Fruit fly (Drosophila melanogaster) whole organism, prepupa: ENCODE data around the gene Slc25A46b.

Experiments used
- CG10631 ChIP-seq: fragments of 200-800 bp; sonication (Bioruptor generic); optimal IDR thresholded peaks from 2 replicates; lab custom pipeline; 2016; ENCODE audit warnings: missing biosample characterization, missing genetic modification characterization
- CG10669 ChIP-seq: fragments of 200-800 bp; sonication (Bioruptor generic); optimal IDR thresholded peaks from 3 replicates; lab custom pipeline; 2018; ENCODE audit warnings: missing biosample characterization, mild to moderate bottlenecking, missing genetic modification characterization, moderate library complexity
- CG11294 ChIP-seq: fragments of 200-800 bp; sonication (Bioruptor generic); IDR thresholded peaks from 2 replicates; pipeline ENCODE4 v1.3.6; 2022; ENCODE audit warnings: missing biosample characterization, missing genetic modification characterization
- CG11902 ChIP-seq: fragments of 200-800 bp; sonication (Bioruptor generic); optimal IDR thresholded peaks from 3 replicates; lab custom pipeline; 2016; ENCODE audit warnings: missing biosample characterization, missing genetic modification characterization
- CG15336 ChIP-seq: fragments of 200-800 bp; sonication (Bioruptor generic); IDR thresholded peaks from 2 replicates; pipeline ENCODE4 v1.3.6; 2022; ENCODE audit warnings: missing biosample characterization, missing genetic modification characterization
- CG1621 ChIP-seq: fragments of 200-800 bp; sonication (Bioruptor generic); optimal IDR thresholded peaks from 3 replicates; lab custom pipeline; 2018; ENCODE audit warnings: missing biosample characterization, mild to moderate bottlenecking, missing genetic modification characterization
- CG16779 ChIP-seq: fragments of 200-800 bp; sonication (Bioruptor generic); optimal IDR thresholded peaks from 3 replicates; lab custom pipeline; 2017; ENCODE audit warnings: missing biosample characterization, mild to moderate bottlenecking, missing genetic modification characterization
- CG31627 ChIP-seq: fragments of 200-800 bp; sonication (Bioruptor generic); optimal IDR thresholded peaks from 3 replicates; lab custom pipeline; 2016; ENCODE audit warnings: missing biosample characterization, missing genetic modification characterization
- CG32006 ChIP-seq: fragments of 200-800 bp; sonication (Bioruptor generic); optimal IDR thresholded peaks from 3 replicates; lab custom pipeline; 2017; ENCODE audit warnings: missing biosample characterization, mild to moderate bottlenecking, missing genetic modification characterization
- CG34406 ChIP-seq: fragments of 200-800 bp; sonication (Bioruptor generic); optimal IDR thresholded peaks from 3 replicates; lab custom pipeline; 2016; ENCODE audit warnings: missing biosample characterization, missing genetic modification characterization
- CG3919 ChIP-seq: fragments of 200-800 bp; sonication (Bioruptor generic); optimal IDR thresholded peaks from 3 replicates; lab custom pipeline; 2016; ENCODE audit warnings: missing biosample characterization, missing genetic modification characterization
- CG4318 ChIP-seq: fragments of 200-800 bp; sonication (Bioruptor generic); optimal IDR thresholded peaks from 3 replicates; lab custom pipeline; 2017; ENCODE audit warnings: missing biosample characterization, mild to moderate bottlenecking, missing genetic modification characterization
- CG6163 ChIP-seq: fragments of 200-800 bp; sonication (Bioruptor generic); IDR thresholded peaks from 3 replicates; pipeline ENCODE4 v1.3.6; 2022; ENCODE audit warnings: missing biosample characterization, missing genetic modification characterization
- CG6276 ChIP-seq: fragments of 200-800 bp; sonication (Bioruptor generic); optimal IDR thresholded peaks from 2 replicates; lab custom pipeline; 2017; ENCODE audit warnings: missing biosample characterization, mild to moderate bottlenecking, missing genetic modification characterization
- CG6792 ChIP-seq: fragments of 200-800 bp; sonication (Bioruptor generic); optimal IDR thresholded peaks from 3 replicates; lab custom pipeline; 2016; ENCODE audit warnings: missing biosample characterization, missing genetic modification characterization
- CG6808 ChIP-seq: fragments of 200-800 bp; sonication (Bioruptor generic); optimal IDR thresholded peaks from 3 replicates; lab custom pipeline; 2017; ENCODE audit warnings: missing biosample characterization, missing genetic modification characterization, mild to moderate bottlenecking, moderate library complexity, missing genetic modification reagents
- CG6854 ChIP-seq: fragments of 200-800 bp; sonication (Bioruptor generic); optimal IDR thresholded peaks from 2 replicates; lab custom pipeline; 2017; ENCODE audit warnings: missing biosample characterization, mild to moderate bottlenecking, missing genetic modification characterization
- CG8119 ChIP-seq: fragments of 200-800 bp; sonication (Bioruptor generic); IDR thresholded peaks from 3 replicates; pipeline ENCODE4 v1.3.6; 2022; ENCODE audit warnings: missing biosample characterization, missing genetic modification characterization
- Ets21C ChIP-seq: fragments of 200-800 bp; sonication (Bioruptor generic); optimal IDR thresholded peaks from 3 replicates; lab custom pipeline; 2016; ENCODE audit warnings: missing biosample characterization, missing genetic modification characterization
- Ets96B ChIP-seq: fragments of 200-800 bp; optimal IDR thresholded peaks from 2 replicates; lab custom pipeline; 2019; ENCODE audit warnings: missing biosample characterization, mild to moderate bottlenecking, missing genetic modification characterization, moderate library complexity
- Gug ChIP-seq: fragments of 200-800 bp; sonication (Bioruptor generic); IDR thresholded peaks from 2 replicates; pipeline ENCODE4 v1.3.6; 2022; ENCODE audit warnings: missing biosample characterization, missing genetic modification characterization
- Hr38 ChIP-seq: sonication (Bioruptor generic); optimal IDR thresholded peaks from 2 replicates; lab custom pipeline; 2016; ENCODE audit warnings: missing biosample characterization, missing genetic modification characterization
- Hr39 ChIP-seq: fragments of 200-800 bp; sonication (Bioruptor generic); optimal IDR thresholded peaks from 2 replicates; lab custom pipeline; 2016; ENCODE audit warnings: missing biosample characterization, missing genetic modification characterization
- Hr4 ChIP-seq: fragments of 200-800 bp; sonication (Bioruptor generic); optimal IDR thresholded peaks from 3 replicates; lab custom pipeline; 2016; ENCODE audit warnings: missing biosample characterization, missing genetic modification characterization
- Lpt ChIP-seq: fragments of 200-800 bp; sonication (Bioruptor generic); optimal IDR thresholded peaks from 3 replicates; lab custom pipeline; 2016; ENCODE audit warnings: missing biosample characterization, missing genetic modification characterization
- OdsH ChIP-seq: fragments of 200-800 bp; sonication (Bioruptor generic); optimal IDR thresholded peaks from 3 replicates; lab custom pipeline; 2016; ENCODE audit warnings: missing biosample characterization, missing genetic modification characterization
- Sox14 ChIP-seq: fragments of 200-800 bp; sonication (Bioruptor generic); optimal IDR thresholded peaks from 3 replicates; lab custom pipeline; 2016; ENCODE audit warnings: missing biosample characterization, missing genetic modification characterization
- cyc ChIP-seq: fragments of 200-800 bp; sonication (Bioruptor generic); optimal IDR thresholded peaks from 3 replicates; lab custom pipeline; 2016; ENCODE audit warnings: missing biosample characterization, missing genetic modification characterization
- dac ChIP-seq: fragments of 200-800 bp; sonication (Bioruptor generic); optimal IDR thresholded peaks from 2 replicates; lab custom pipeline; 2017; ENCODE audit warnings: missing biosample characterization, mild to moderate bottlenecking, missing genetic modification characterization
- dsx ChIP-seq: fragments of 200-800 bp; optimal IDR thresholded peaks from 3 replicates; lab custom pipeline; 2019; ENCODE audit warnings: missing biosample characterization, mild to moderate bottlenecking, missing genetic modification characterization, moderate library complexity; ENCODE audit not compliant: poor library complexity, severe bottlenecking
- eg ChIP-seq: fragments of 200-800 bp; sonication (Bioruptor generic); IDR thresholded peaks from 3 replicates; pipeline ENCODE4 v1.3.6; 2022; ENCODE audit warnings: missing biosample characterization, missing genetic modification characterization
- esn ChIP-seq: fragments of 200-800 bp; sonication (Bioruptor generic); optimal IDR thresholded peaks from 2 replicates; lab custom pipeline; 2016; ENCODE audit warnings: missing biosample characterization, mild to moderate bottlenecking, missing genetic modification characterization, moderate library complexity
- fd59A ChIP-seq: fragments of 200-800 bp; sonication (Bioruptor generic); optimal IDR thresholded peaks from 2 replicates; lab custom pipeline; 2017; ENCODE audit warnings: missing biosample characterization, mild to moderate bottlenecking, missing genetic modification characterization, missing genetic modification reagents
- fkh ChIP-seq: fragments of 200-800 bp; sonication (Bioruptor generic); optimal IDR thresholded peaks from 3 replicates; lab custom pipeline; 2017; ENCODE audit warnings: missing biosample characterization, mild to moderate bottlenecking, missing genetic modification characterization, moderate library complexity
- lz ChIP-seq: fragments of 200-800 bp; sonication (Bioruptor generic); optimal IDR thresholded peaks from 3 replicates; lab custom pipeline; 2016; ENCODE audit warnings: missing biosample characterization, missing genetic modification characterization
- net ChIP-seq: fragments of 200-800 bp; sonication (Bioruptor generic); optimal IDR thresholded peaks from 3 replicates; lab custom pipeline; 2016; ENCODE audit warnings: missing biosample characterization, missing genetic modification characterization
- salr ChIP-seq, 2 experiments: fragments of 200-800 bp; sonication (Bioruptor generic); optimal IDR thresholded peaks; 3 replicates each; lab custom pipeline; 2016 to 2018; ENCODE audit warnings: missing biosample characterization in 2 of 2, missing genetic modification characterization in 2 of 2, mild to moderate bottlenecking in 1 of 2
- svp ChIP-seq: fragments of 200-800 bp; sonication (Bioruptor generic); peaks from one replicate; lab custom pipeline; 2016; ENCODE audit warnings: missing biosample characterization, missing genetic modification characterization
- vri ChIP-seq: fragments of 200-800 bp; sonication (Bioruptor generic); optimal IDR thresholded peaks from 3 replicates; lab custom pipeline; 2016; ENCODE audit warnings: missing biosample characterization, mild to moderate bottlenecking, missing genetic modification characterization

The Slc25A46b gene

dm6 chr2L:18146618-18147099 is 50.3 kb downstream of the Slc25A46b start (continued):
- peak; percentile 44; the same call in 1 of the 3 replicates for TF ChIP-seq eg (GFP tag; lab: Robert Waterston, UW)
- peak; percentile 70 for TF ChIP-seq CG15336 (GFP tag; lab: Robert Waterston, UW)
- TF ChIP-seq CG1621 = peak; percentile 36
- peak; percentile 64 for TF ChIP-seq CG11902 (GFP tag; lab: Kevin White, UChicago)
- no peak for TF ChIP-seq Hr38 (GFP tag; lab: Kevin White, UChicago)
- peak; percentile 25 for TF ChIP-seq CG16779 (tag; lab: Kevin White, UChicago)
- TF ChIP-seq CG8119 (GFP tag; lab: Robert Waterston, UW) = peak; percentile 57
- TF ChIP-seq CG34406 (GFP tag; lab: Kevin White, UChicago) = peak; percentile 72
- TF ChIP-seq salr (GFP tag; optimal IDR thresholded peaks at IDR 0.05; lab: Kevin White, UChicago) = peak in 1 of 2 experiments; percentile 48
- peak; percentile 63 for TF ChIP-seq lz (GFP tag; lab: Kevin White, UChicago)
- peak; percentile 63 for TF ChIP-seq CG10631 (GFP tag; lab: Kevin White, UChicago)
- peak; percentile 57 for TF ChIP-seq CG3919 (GFP tag; lab: Kevin White, UChicago)
- peak; percentile 68 for TF ChIP-seq CG10669 (GFP tag; lab: Kevin White, UChicago)
- no peak for TF ChIP-seq vri (GFP tag; lab: Kevin White, UChicago)
- peak; percentile 44 for TF ChIP-seq Hr39 (GFP tag; lab: Kevin White, UChicago)
- peak; percentile 48 for TF ChIP-seq CG6276 (GFP tag; lab: Kevin White, UChicago)
- peak; percentile 59 for TF ChIP-seq Ets96B (tag; lab: Kevin White, UChicago)
- TF ChIP-seq fd59A = peak; percentile 51
- TF ChIP-seq dsx (GFP tag; lab: Kevin White, UChicago) = peak; percentile 52
- peak; percentile 75 for TF ChIP-seq CG6792 (GFP tag; lab: Kevin White, UChicago)
- TF ChIP-seq CG6163 (GFP tag; lab: Robert Waterston, UW) = peak; percentile 27; the same call in 1 of the 3 replicates
- TF ChIP-seq CG31627 (GFP tag; lab: Kevin White, UChicago) = peak; percentile 65
- TF ChIP-seq OdsH (GFP tag; lab: Kevin White, UChicago) = peak; percentile 71
- peak; percentile 50 for TF ChIP-seq CG4318 (GFP tag; lab: Kevin White, UChicago)
- no peak for TF ChIP-seq CG11294 (GFP tag; lab: Robert Waterston, UW)
- peak; percentile 86 for TF ChIP-seq svp (GFP tag; lab: Kevin White, UChicago)
- peak; percentile 27 for TF ChIP-seq cyc (GFP tag; lab: Kevin White, UChicago)
- TF ChIP-seq net (GFP tag; lab: Kevin White, UChicago) = peak; percentile 58
- peak; percentile 81 for TF ChIP-seq CG32006
- peak; percentile 61 for TF ChIP-seq Hr4 (GFP tag; lab: Kevin White, UChicago)
- peak; percentile 47 for TF ChIP-seq Lpt
- peak; percentile 59 for TF ChIP-seq Sox14
- TF ChIP-seq Ets21C (GFP tag; lab: Kevin White, UChicago) = peak; percentile 33
- peak; percentile 76 for TF ChIP-seq CG6808 (GFP tag; lab: Kevin White, UChicago)
- TF ChIP-seq dac (GFP tag; lab: Kevin White, UChicago) = no peak
- no peak for TF ChIP-seq CG6854 (GFP tag; lab: Kevin White, UChicago)
- TF ChIP-seq Gug (GFP tag; lab: Robert Waterston, UW) = no peak

DNA sequence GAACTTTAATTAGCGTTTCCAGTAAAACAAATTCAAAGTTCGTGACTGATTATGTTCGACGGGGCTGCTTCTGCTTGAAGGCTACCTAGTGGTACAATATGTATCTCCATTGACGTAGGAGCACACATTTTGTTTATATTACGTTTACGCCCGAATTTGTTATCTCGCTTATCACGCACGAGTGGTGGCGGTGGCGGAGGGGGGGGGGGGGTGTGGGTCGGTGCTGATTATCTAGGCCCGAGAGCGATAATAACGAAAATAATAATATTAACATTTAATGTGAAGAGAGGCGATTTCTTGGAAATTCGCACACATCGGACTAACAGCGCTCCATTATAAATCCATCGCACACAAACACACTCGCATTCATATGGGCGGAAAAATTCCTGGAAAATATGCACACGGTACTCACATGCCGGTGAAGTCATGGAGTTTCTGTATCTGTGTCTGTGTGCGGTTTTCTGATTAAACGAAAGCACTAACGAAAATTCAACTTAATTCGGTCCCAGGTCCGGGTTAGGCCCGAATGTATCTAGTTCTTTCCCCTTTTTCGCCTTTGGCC is 51.2 kb downstream of the Slc25A46b start:
- TF ChIP-seq esn (GFP tag; lab: Kevin White, UChicago) (no peak), fkh (GFP tag; lab: Kevin White, UChicago) (peak; percentile 86), svp (GFP tag; lab: Kevin White, UChicago) (peak; percentile 78), vri (GFP tag; lab: Kevin White, UChicago) (peak; percentile 9)
